Worm (Caenorhabditis elegans) whole organism, L3 larva: ENCODE results near the gene F56D6.21.

Experiments used
- R02D3.7 ChIP-seq: fragments of 150-350 bp; optimal IDR thresholded peaks from 2 replicates; lab custom pipeline; 2014; ENCODE audit warnings: missing biosample characterization, missing genetic modification characterization
- ZK546.5 ChIP-seq: sonication (generic microtip); optimal IDR thresholded peaks from 2 replicates; lab custom pipeline; 2017; ENCODE audit warnings: missing biosample characterization, missing genetic modification characterization
- ama-1 ChIP-seq: fragments of 150-350 bp; optimal IDR thresholded peaks from 2 replicates; lab custom pipeline; 2018
- ceh-82 ChIP-seq: fragments of 150-350 bp; optimal IDR thresholded peaks from 2 replicates; lab custom pipeline; 2014; ENCODE audit warnings: missing biosample characterization, missing genetic modification characterization
- ceh-9 ChIP-seq: sonication (generic microtip); optimal IDR thresholded peaks from 2 replicates; lab custom pipeline; 2018; ENCODE audit warnings: missing biosample characterization, missing genetic modification characterization
- daf-12 ChIP-seq: fragments of 150-350 bp; optimal IDR thresholded peaks from 2 replicates; lab custom pipeline; 2014; ENCODE audit warnings: missing biosample characterization, missing genetic modification reagents, missing genetic modification characterization
- egl-27 ChIP-seq: sonication (generic microtip); optimal IDR thresholded peaks from 4 replicates; lab custom pipeline; 2017; ENCODE audit warnings: missing biosample characterization, missing genetic modification reagents, missing genetic modification characterization
- elt-2 ChIP-seq: sonication (generic microtip); optimal IDR thresholded peaks from 2 replicates; lab custom pipeline; 2016; ENCODE audit warnings: missing genetic modification reagents, mild to moderate bottlenecking, missing genetic modification characterization, missing compliant biosample characterization
- elt-3 ChIP-seq, 3 experiments: fragments of 150-350 bp in 1 of 3; sonication (generic microtip) in 2 of 3; optimal IDR thresholded peaks; 2 replicates in 2 of 3; 4 replicates in 1 of 3; lab custom pipeline; 2014 to 2017; ENCODE audit warnings: missing biosample characterization in 3 of 3, missing genetic modification characterization in 3 of 3
- eor-1 ChIP-seq, 2 experiments: fragments of 150-350 bp; optimal IDR thresholded peaks; 2 replicates each; lab custom pipeline; 2014 to 2018; ENCODE audit warnings: missing biosample characterization in 2 of 2, missing genetic modification characterization in 2 of 2
- fkh-10 ChIP-seq: sonication (generic microtip); optimal IDR thresholded peaks from 2 replicates; lab custom pipeline; 2017; ENCODE audit warnings: missing biosample characterization, missing genetic modification reagents, missing genetic modification characterization
- fkh-2 ChIP-seq: fragments of 150-350 bp; optimal IDR thresholded peaks from 2 replicates; lab custom pipeline; 2014; ENCODE audit warnings: missing biosample characterization, missing genetic modification reagents, missing genetic modification characterization
- fos-1 ChIP-seq: fragments of 150-350 bp; optimal IDR thresholded peaks from 2 replicates; lab custom pipeline; 2014; ENCODE audit warnings: missing biosample characterization, missing genetic modification characterization
- hmg-11 ChIP-seq: sonication (generic microtip); optimal IDR thresholded peaks from 2 replicates; lab custom pipeline; 2016; ENCODE audit warnings: missing genetic modification characterization, missing compliant biosample characterization
- lin-15B ChIP-seq: fragments of 150-350 bp; optimal IDR thresholded peaks from 2 replicates; lab custom pipeline; 2014; ENCODE audit warnings: missing biosample characterization, missing genetic modification characterization
- lin-39 ChIP-seq: fragments of 150-350 bp; optimal IDR thresholded peaks from 2 replicates; lab custom pipeline; 2018; ENCODE audit warnings: missing biosample characterization, missing genetic modification reagents, missing genetic modification characterization
- lsy-12 ChIP-seq: sonication (generic microtip); optimal IDR thresholded peaks from 2 replicates; lab custom pipeline; 2016; ENCODE audit warnings: mild to moderate bottlenecking, missing genetic modification characterization, missing compliant biosample characterization
- mml-1 ChIP-seq: fragments of 150-350 bp; sonication (generic microtip); optimal IDR thresholded peaks from 3 replicates; lab custom pipeline; 2014; ENCODE audit warnings: missing biosample characterization, missing genetic modification characterization
- nfya-1 ChIP-seq: sonication (generic microtip); optimal IDR thresholded peaks from 2 replicates; lab custom pipeline; 2017; ENCODE audit warnings: missing genetic modification characterization, mild to moderate bottlenecking, missing compliant biosample characterization, antibody characterized with exemption, moderate library complexity; ENCODE audit not compliant: insufficient read depth
- nhr-11 ChIP-seq: fragments of 150-350 bp; optimal IDR thresholded peaks from 2 replicates; lab custom pipeline; 2014; ENCODE audit warnings: missing biosample characterization, missing genetic modification characterization
- nhr-23 ChIP-seq: fragments of 150-350 bp; optimal IDR thresholded peaks from 2 replicates; lab custom pipeline; 2014; ENCODE audit warnings: missing biosample characterization, missing genetic modification reagents, missing genetic modification characterization
- nhr-25 ChIP-seq: sonication (generic microtip); optimal IDR thresholded peaks from 2 replicates; lab custom pipeline; 2017; ENCODE audit warnings: missing biosample characterization, missing genetic modification characterization
- nhr-67 ChIP-seq: fragments of 150-350 bp; optimal IDR thresholded peaks from 2 replicates; lab custom pipeline; 2014; ENCODE audit warnings: missing biosample characterization, missing genetic modification characterization
- pqm-1 ChIP-seq: fragments of 150-350 bp; optimal IDR thresholded peaks from 2 replicates; lab custom pipeline; 2017; ENCODE audit warnings: missing biosample characterization, missing genetic modification characterization, inconsistent platforms
- skn-1 ChIP-seq: fragments of 150-350 bp; optimal IDR thresholded peaks from 2 replicates; lab custom pipeline; 2014; ENCODE audit warnings: missing biosample characterization, missing genetic modification characterization
- snpc-4 ChIP-seq: fragments of 150-350 bp; optimal IDR thresholded peaks from 2 replicates; lab custom pipeline; 2014; ENCODE audit warnings: missing biosample characterization, missing genetic modification characterization
- tbx-2 ChIP-seq: sonication (generic microtip); optimal IDR thresholded peaks from 2 replicates; lab custom pipeline; 2016; ENCODE audit warnings: mild to moderate bottlenecking, missing genetic modification characterization, missing compliant biosample characterization
- unc-39 ChIP-seq: sonication (generic microtip); optimal IDR thresholded peaks from 4 replicates; lab custom pipeline; 2017; ENCODE audit warnings: missing biosample characterization, missing genetic modification characterization
- unc-62 ChIP-seq: fragments of 150-350 bp; sonication (generic microtip); optimal IDR thresholded peaks from 4 replicates; lab custom pipeline; 2014; ENCODE audit warnings: missing biosample characterization, missing genetic modification reagents, missing genetic modification characterization
- zag-1 ChIP-seq: fragments of 150-350 bp; optimal IDR thresholded peaks from 2 replicates; lab custom pipeline; 2014; ENCODE audit warnings: missing biosample characterization, missing genetic modification characterization
- ztf-11 ChIP-seq: fragments of 150-350 bp; optimal IDR thresholded peaks from 2 replicates; lab custom pipeline; 2014; ENCODE audit warnings: missing biosample characterization, missing genetic modification characterization
- ztf-4 ChIP-seq: fragments of 150-350 bp; optimal IDR thresholded peaks from 2 replicates; lab custom pipeline; 2014; ENCODE audit warnings: missing biosample characterization, missing genetic modification characterization

Gene F56D6.21

ce11 chrIV:3860419-3860818 is 44.3 kb upstream of the F56D6.21 start:
- TF ChIP-seq fkh-2 (no peak), ztf-11 (tag; lab: Kevin White, UChicago) (no peak), nhr-23 (tag; lab: Kevin White, UChicago) (no peak), daf-12 (tag; lab: Kevin White, UChicago) (no peak), nfya-1 (tag; lab: Kevin White, UChicago) (no peak), eor-1 (tag; optimal IDR thresholded peaks at IDR 0.05; lab: Kevin White, UChicago) (no peak), ztf-4 (no peak), fkh-10 (GFP tag; lab: Kevin White, UChicago) (no peak), ceh-82 (tag; lab: Kevin White, UChicago) (no peak)

ce11 chrIV:3862948-3863347 is 41.8 kb upstream of the F56D6.21 start:
- no peak for TF ChIP-seq unc-39 (tag; lab: Kevin White, UChicago)
- TF ChIP-seq egl-27 (tag; lab: Kevin White, UChicago) = no peak
- TF ChIP-seq ztf-4 = no peak
- TF ChIP-seq nhr-11 (tag; lab: Kevin White, UChicago) = no peak
- TF ChIP-seq hmg-11 (tag; lab: Kevin White, UChicago) = no peak
- TF ChIP-seq nhr-67 = no peak
- TF ChIP-seq fkh-2 = no peak
- no peak for TF ChIP-seq lin-15B (tag; lab: Kevin White, UChicago)
- no peak for TF ChIP-seq skn-1
- TF ChIP-seq ceh-9 (tag; lab: Kevin White, UChicago) = no peak
- no peak for TF ChIP-seq fkh-10 (GFP tag; lab: Kevin White, UChicago)
- no peak for TF ChIP-seq unc-62 (GFP tag; lab: Kevin White, UChicago)
- no peak for TF ChIP-seq elt-3 (tag; optimal IDR thresholded peaks at IDR 0.05; lab: Kevin White, UChicago)
- TF ChIP-seq ZK546.5 (tag; lab: Kevin White, UChicago) = no peak
- no peak for TF ChIP-seq fos-1 (tag; lab: Kevin White, UChicago)
- TF ChIP-seq R02D3.7 (tag; lab: Kevin White, UChicago) = no peak
- TF ChIP-seq eor-1 (tag; optimal IDR thresholded peaks at IDR 0.05; lab: Kevin White, UChicago) = no peak

- TF ChIP-seq unc-62 (GFP tag; lab: Kevin White, UChicago) = no peak
- TF ChIP-seq nhr-67 = peak; percentile 30
Observed at ce11 chrIV:3864944-3865343, 39.8 kb upstream of the F56D6.21 start, which contains the start of gene aat-8. aat-8 (minus strand) TSS chrIV:3865044.

ce11 chrIV:3866018-3866417 is 38.7 kb upstream of the F56D6.21 start:
- TF ChIP-seq skn-1 (no peak), tbx-2 (tag; lab: Kevin White, UChicago) (no peak), nhr-25 (tag; lab: Kevin White, UChicago) (peak; percentile 55), nhr-11 (tag; lab: Kevin White, UChicago) (no peak), ztf-4 (no peak), zag-1 (tag; lab: Kevin White, UChicago) (no peak), nhr-23 (tag; lab: Kevin White, UChicago) (peak; percentile 46), fkh-2 (no peak), pqm-1 (tag; lab: Kevin White, UChicago) (peak; percentile 30), elt-2 (tag; lab: Kevin White, UChicago) (peak; percentile 38)
- TF ChIP-seq, all 47 proteins: peak for 4

ce11 chrIV:3867252-3867651 is 37.5 kb upstream of the F56D6.21 start, which contains the start of gene F37C4.4:
F37C4.4 (plus strand) TSS chrIV:3867309.
- TF ChIP-seq lsy-12 (tag; lab: Kevin White, UChicago) = no peak
- no peak for TF ChIP-seq lin-39 (tag; lab: Kevin White, UChicago)
- no peak for TF ChIP-seq ama-1 (lab: Kevin White, UChicago)
- no peak for TF ChIP-seq lin-15B (tag; lab: Kevin White, UChicago)
- no peak for TF ChIP-seq ZK546.5 (tag; lab: Kevin White, UChicago)
- TF ChIP-seq unc-62 (GFP tag; lab: Kevin White, UChicago) = no peak
- no peak for TF ChIP-seq mml-1 (tag; lab: Kevin White, UChicago)
- TF ChIP-seq ztf-11 (tag; lab: Kevin White, UChicago) = no peak
- no peak for TF ChIP-seq nhr-25 (tag; lab: Kevin White, UChicago)
- TF ChIP-seq ceh-82 (tag; lab: Kevin White, UChicago) = no peak
- TF ChIP-seq snpc-4 (tag; lab: Kevin White, UChicago) = no peak
- TF ChIP-seq daf-12 (tag; lab: Kevin White, UChicago) = no peak
- TF ChIP-seq fos-1 (tag; lab: Kevin White, UChicago) = no peak
- no peak for TF ChIP-seq elt-2 (tag; lab: Kevin White, UChicago)
- TF ChIP-seq hmg-11 (tag; lab: Kevin White, UChicago) = no peak
